Worm (Caenorhabditis elegans): ENCODE data around the gene acs-18.
A peak's percentile ranks its signal among the peaks of the same experiment; 100 is the strongest.

acs-18 gene

DNA sequence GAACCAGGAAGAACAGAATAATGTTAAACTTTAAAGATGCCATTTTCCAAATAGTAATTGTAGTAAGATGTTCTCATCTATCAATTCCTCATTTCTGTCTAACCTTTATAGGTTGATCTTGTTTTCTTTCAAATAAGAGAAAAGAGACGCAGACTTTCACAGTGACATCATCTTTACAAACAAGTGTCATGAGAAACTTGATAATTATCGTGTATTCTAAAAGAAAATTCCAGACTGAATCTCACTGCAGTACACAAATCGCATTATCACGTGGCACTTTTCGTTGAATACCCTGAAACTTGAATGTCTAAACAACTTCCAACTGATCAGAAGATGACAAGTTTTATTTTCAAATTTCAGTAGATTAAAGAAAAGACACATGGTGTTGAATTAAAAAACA, 18.4 kb downstream of the acs-18 start, which contains the start of gene R09E10.13:
R09E10.13 (minus strand) TSS at position 61 of the 400 bp plus-strand sequence.
- TF ChIP-seq scrt-1 (GFP tag; IDR thresholded peaks at IDR 0.05) (no peak), ceh-36 (tag; optimal IDR thresholded peaks at IDR 0.05) (no peak), hmg-4 (GFP tag; optimal IDR thresholded peaks at IDR 0.05) (no peak), flt-1 (GFP tag; IDR thresholded peaks at IDR 0.05) (no peak), aly-1 (tag; optimal IDR thresholded peaks at IDR 0.05) (no peak)

DNA sequence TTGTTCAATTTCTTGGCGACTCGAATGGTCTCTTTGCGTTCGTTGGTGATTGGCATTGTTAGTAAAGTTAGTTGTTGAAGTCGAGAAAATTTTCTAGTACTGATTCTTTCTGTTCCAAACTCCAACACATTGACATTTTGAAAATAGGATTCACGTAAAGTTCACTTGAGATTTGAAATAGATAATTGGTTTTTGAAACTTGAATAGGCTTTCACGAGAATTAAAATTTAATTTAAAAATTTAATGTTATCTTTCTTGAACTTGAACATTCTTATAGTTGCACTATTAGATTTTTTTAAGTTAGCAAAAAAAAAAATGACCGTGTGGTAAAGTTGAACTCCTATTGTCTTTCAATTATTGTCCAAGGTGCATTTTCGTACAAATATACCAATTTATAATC, 19.4 kb downstream of the acs-18 start, which contains the start of gene R09E10.6:
R09E10.6 (minus strand) TSS at position 101 of the 400 bp plus-strand sequence.
- TF ChIP-seq tbx-11 (GFP tag; IDR thresholded peaks at IDR 0.05) (no peak), ama-1 (optimal IDR thresholded peaks at IDR 0.05) (no peak), flt-1 (GFP tag; IDR thresholded peaks at IDR 0.05) (no peak), aly-1 (tag; optimal IDR thresholded peaks at IDR 0.05) (no peak), F13C5.2 (tag; optimal IDR thresholded peaks at IDR 0.05) (no peak)

DNA sequence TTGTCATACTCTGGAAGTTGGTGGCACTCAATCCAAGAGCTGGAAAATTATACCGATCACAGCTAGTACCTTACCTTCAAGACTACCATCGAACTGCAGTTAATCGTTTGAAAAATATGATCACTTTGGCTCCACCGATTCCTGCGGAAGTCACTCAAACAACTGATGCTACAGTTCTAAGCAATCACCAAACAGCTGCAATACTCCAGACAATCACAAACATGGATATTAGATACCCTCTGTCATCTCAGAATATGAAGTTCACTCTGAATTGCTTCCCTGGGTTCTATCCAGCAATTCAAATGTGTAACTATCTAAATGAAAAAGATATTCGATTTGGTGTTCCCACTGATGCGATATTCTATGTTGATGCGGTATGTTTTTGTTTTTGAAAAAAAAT, 24.9 kb downstream of the acs-18 start:
- TF ChIP-seq B0310.2 (tag; optimal IDR thresholded peaks at IDR 0.05): no peak
- no peak for TF ChIP-seq tbx-37 (GFP tag; conservative IDR thresholded peaks at IDR 0.05)
- TF ChIP-seq ceh-13 (GFP tag; optimal IDR thresholded peaks at IDR 0.05): no peak
- no peak for TF ChIP-seq hmg-4 (GFP tag; optimal IDR thresholded peaks at IDR 0.05)

DNA sequence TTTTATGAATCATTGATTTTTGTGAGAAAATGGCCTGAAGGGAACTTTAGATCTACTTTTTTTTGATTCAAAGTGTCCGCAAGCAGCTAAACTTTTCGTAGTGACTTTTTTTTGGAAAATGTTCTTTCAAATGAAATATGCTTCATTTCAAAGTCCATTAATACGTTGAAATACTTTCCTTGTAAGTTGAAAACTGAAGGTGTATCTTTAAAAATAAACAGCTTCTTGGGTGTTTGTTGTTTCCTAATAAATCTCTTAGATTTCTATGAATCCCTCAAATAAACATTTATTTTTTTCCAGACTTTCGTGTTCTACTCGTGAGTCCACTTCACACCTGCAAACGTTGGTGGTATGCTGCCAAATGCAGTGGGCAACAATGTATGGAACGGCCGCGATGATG, 26.8 kb downstream of the acs-18 start, which contains the start of gene ebax-1:
ebax-1 (plus strand) TSS at position 301 of the 400 bp plus-strand sequence.
- TF ChIP-seq tbx-11 (GFP tag; IDR thresholded peaks at IDR 0.05): no peak
- no peak for TF ChIP-seq sea-1 (GFP tag; conservative IDR thresholded peaks at IDR 0.05)
- TF ChIP-seq scrt-1 (GFP tag; IDR thresholded peaks at IDR 0.05): no peak
- TF ChIP-seq flt-1 (GFP tag; IDR thresholded peaks at IDR 0.05): no peak
- no peak for TF ChIP-seq hmg-4 (GFP tag; optimal IDR thresholded peaks at IDR 0.05)
- TF ChIP-seq tra-4 (tag; optimal IDR thresholded peaks at IDR 0.05): no peak
- no peak for TF ChIP-seq hnd-1 (tag; optimal IDR thresholded peaks at IDR 0.05)
- no peak for TF ChIP-seq B0310.2 (tag; optimal IDR thresholded peaks at IDR 0.05)
- no peak for TF ChIP-seq F13C5.2 (tag; optimal IDR thresholded peaks at IDR 0.05)
- TF ChIP-seq aly-1 (tag; optimal IDR thresholded peaks at IDR 0.05): no peak
- TF ChIP-seq pes-1 (GFP tag; IDR thresholded peaks at IDR 0.05): no peak
- TF ChIP-seq ceh-36 (tag; optimal IDR thresholded peaks at IDR 0.05): no peak
- TF ChIP-seq ceh-13 (GFP tag; optimal IDR thresholded peaks at IDR 0.05): no peak

DNA sequence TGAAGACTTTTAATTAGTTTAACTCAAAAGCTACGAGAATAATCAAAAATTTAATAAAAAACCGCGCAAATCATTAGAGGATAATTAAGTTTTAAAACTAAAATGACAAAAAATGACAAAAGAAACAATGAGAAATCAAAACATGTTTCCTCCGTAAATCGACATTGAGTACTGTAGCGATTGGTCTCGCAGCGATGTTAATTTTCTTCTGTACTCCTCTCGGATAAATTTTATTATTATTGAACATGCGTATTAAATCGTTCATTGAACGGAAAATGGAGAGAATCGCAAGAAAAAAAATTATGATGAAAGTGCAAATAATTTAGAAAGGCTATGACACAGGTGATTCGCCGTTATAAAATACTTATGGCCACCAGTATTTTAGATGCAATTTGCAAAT, 28.1 kb downstream of the acs-18 start:
- no peak for TF ChIP-seq ceh-13 (GFP tag; optimal IDR thresholded peaks at IDR 0.05)
- TF ChIP-seq tra-4 (tag; optimal IDR thresholded peaks at IDR 0.05): no peak
- no peak for TF ChIP-seq hmg-4 (GFP tag; optimal IDR thresholded peaks at IDR 0.05)
- TF ChIP-seq tbx-11 (GFP tag; IDR thresholded peaks at IDR 0.05): no peak
- TF ChIP-seq B0310.2 (tag; optimal IDR thresholded peaks at IDR 0.05): no peak
- TF ChIP-seq F13C5.2 (tag; optimal IDR thresholded peaks at IDR 0.05): no peak
- TF ChIP-seq scrt-1 (GFP tag; IDR thresholded peaks at IDR 0.05): no peak
- no peak for TF ChIP-seq flt-1 (GFP tag; IDR thresholded peaks at IDR 0.05)
- TF ChIP-seq pes-1 (GFP tag; IDR thresholded peaks at IDR 0.05): no peak
- no peak for TF ChIP-seq tbx-37 (GFP tag; conservative IDR thresholded peaks at IDR 0.05)
- TF ChIP-seq ets-7 (tag; optimal IDR thresholded peaks at IDR 0.05): no peak
- no peak for TF ChIP-seq aly-1 (tag; optimal IDR thresholded peaks at IDR 0.05)
- TF ChIP-seq sea-1 (GFP tag; conservative IDR thresholded peaks at IDR 0.05): no peak
- no peak for TF ChIP-seq hmbx-1 (tag; optimal IDR thresholded peaks at IDR 0.05)
- no peak for TF ChIP-seq hnd-1 (tag; optimal IDR thresholded peaks at IDR 0.05)
- TF ChIP-seq ceh-36 (tag; optimal IDR thresholded peaks at IDR 0.05): no peak
- TF ChIP-seq ama-1 (optimal IDR thresholded peaks at IDR 0.05): no peak

DNA sequence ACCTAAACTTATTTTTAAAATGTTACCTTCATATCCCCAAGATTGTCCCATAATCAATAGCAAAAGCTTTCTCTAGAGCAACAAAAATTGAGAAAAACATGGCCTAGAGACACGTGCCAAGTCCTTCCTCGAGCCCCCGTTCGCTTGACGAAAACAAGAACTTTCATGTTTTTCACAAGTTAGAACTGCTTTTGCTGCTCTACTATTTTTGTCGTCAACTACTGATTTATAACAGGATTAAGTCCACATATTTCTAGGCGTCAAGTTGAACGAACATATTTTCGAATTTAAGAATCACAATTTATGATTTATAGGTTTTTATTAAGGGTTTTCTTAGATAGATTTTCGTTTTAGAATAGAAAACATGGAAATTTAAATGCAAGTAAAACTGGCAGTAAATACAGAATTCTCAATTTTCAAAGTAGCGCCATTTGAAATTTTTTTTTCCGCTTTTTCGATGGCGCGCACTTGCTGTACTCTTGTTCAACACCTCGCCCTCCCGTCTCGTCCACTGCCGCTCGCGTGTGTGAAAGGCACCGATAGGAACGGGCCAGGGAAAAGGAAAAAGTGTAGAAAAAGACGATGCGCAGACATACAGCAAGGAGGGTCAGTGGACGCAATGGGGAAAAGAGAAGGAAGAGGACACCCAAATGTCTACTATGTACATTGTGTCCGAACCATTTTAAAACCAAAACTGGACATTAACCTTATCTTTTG, 29.1 kb downstream of the acs-18 start, which contains the start of gene rad-51:
rad-51 (minus strand) TSS at position 51 of the 717 bp plus-strand sequence.
- TF ChIP-seq F13C5.2 (tag; optimal IDR thresholded peaks at IDR 0.05) (peak; percentile 60), hmg-4 (GFP tag; optimal IDR thresholded peaks at IDR 0.05) (peak; percentile 44), aly-1 (tag; optimal IDR thresholded peaks at IDR 0.05) (peak; percentile 37), hmbx-1 (tag; optimal IDR thresholded peaks at IDR 0.05) (no peak), ama-1 (optimal IDR thresholded peaks at IDR 0.05) (no peak), pes-1 (GFP tag; IDR thresholded peaks at IDR 0.05) (no peak), ceh-13 (GFP tag; optimal IDR thresholded peaks at IDR 0.05) (no peak), ceh-36 (tag; optimal IDR thresholded peaks at IDR 0.05) (no peak), tra-4 (tag; optimal IDR thresholded peaks at IDR 0.05) (no peak), flt-1 (GFP tag; IDR thresholded peaks at IDR 0.05) (no peak)

DNA sequence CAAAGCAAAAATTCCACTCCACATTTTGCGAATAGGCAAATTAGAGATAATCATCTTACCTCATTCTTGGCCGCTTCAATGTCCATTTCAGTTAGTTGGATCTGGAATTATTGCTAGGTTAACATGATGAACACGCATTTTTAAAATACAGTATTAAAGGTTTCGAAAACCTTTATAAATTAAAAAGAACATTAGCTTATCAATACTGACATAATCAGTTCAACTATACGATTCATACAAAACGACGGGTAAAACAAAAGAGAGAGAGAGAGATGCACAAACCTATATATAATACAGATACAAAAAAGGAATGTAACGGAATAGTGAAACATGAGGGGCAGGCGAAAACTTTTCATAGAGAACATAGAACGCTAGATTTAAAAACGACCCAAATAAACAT, 32.0 kb downstream of the acs-18 start, which contains the start of gene thk-1:
thk-1 (minus strand) TSS at position 101 of the 400 bp plus-strand sequence.
- no peak for TF ChIP-seq aly-1 (tag; optimal IDR thresholded peaks at IDR 0.05)
- TF ChIP-seq tbx-37 (GFP tag; conservative IDR thresholded peaks at IDR 0.05): no peak
- TF ChIP-seq pes-1 (GFP tag; IDR thresholded peaks at IDR 0.05): no peak
- TF ChIP-seq F13C5.2 (tag; optimal IDR thresholded peaks at IDR 0.05): no peak
- no peak for TF ChIP-seq B0310.2 (tag; optimal IDR thresholded peaks at IDR 0.05)
- TF ChIP-seq ceh-36 (tag; optimal IDR thresholded peaks at IDR 0.05): no peak
- no peak for TF ChIP-seq tra-4 (tag; optimal IDR thresholded peaks at IDR 0.05)

DNA sequence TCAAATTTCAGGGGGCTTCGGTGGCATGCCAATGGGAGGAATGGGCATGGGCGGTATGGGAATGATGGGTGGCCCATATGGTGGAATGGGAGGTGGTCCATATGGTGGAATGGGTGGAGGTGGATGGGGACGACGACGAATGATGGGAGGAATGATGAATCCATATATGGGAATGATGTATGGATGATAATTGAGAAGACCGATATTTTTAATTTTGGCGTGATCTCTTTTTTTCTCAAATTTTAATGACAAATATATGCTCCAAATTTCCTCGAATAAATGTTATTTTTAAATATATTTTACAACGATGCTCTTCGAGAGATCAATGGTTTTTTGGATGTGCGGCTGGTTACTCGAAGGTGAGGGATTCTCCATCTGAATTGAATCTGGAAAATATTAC, 35.7 kb downstream of the acs-18 start, which contains the start of gene Y43C5A.4:
Y43C5A.4 (plus strand) TSS at position 301 of the 400 bp plus-strand sequence.
- TF ChIP-seq hmg-4 (GFP tag; optimal IDR thresholded peaks at IDR 0.05) (no peak), hmbx-1 (tag; optimal IDR thresholded peaks at IDR 0.05) (no peak), ama-1 (optimal IDR thresholded peaks at IDR 0.05) (no peak), B0310.2 (tag; optimal IDR thresholded peaks at IDR 0.05) (no peak), scrt-1 (GFP tag; IDR thresholded peaks at IDR 0.05) (no peak), tra-4 (tag; optimal IDR thresholded peaks at IDR 0.05) (no peak), pes-1 (GFP tag; IDR thresholded peaks at IDR 0.05) (no peak), hnd-1 (tag; optimal IDR thresholded peaks at IDR 0.05) (no peak), ets-7 (tag; optimal IDR thresholded peaks at IDR 0.05) (no peak)

All from whole organism, early embryonic.